Worm (Caenorhabditis elegans) whole organism, L1 larva: ENCODE measurements around the gene twk-18.
A peak's percentile ranks its signal among the peaks of the same experiment; 100 is the strongest.

Experiments
- C34B4.2 ChIP-seq: sonication (generic microtip); optimal IDR thresholded peaks from 2 replicates; lab custom pipeline; 2017; ENCODE audit warnings: mild to moderate bottlenecking, missing genetic modification characterization, missing compliant biosample characterization
- alr-1 ChIP-seq: fragments of 200-800 bp; sonication (Bioruptor generic); optimal IDR thresholded peaks from 2 replicates; lab custom pipeline; 2018; ENCODE audit warnings: borderline replicate concordance, mild to moderate bottlenecking, missing genetic modification characterization, missing compliant biosample characterization
- blmp-1 ChIP-seq: fragments of 150-350 bp; optimal IDR thresholded peaks from 2 replicates; lab custom pipeline; 2014; ENCODE audit warnings: missing biosample characterization, missing genetic modification characterization
- ceh-82 ChIP-seq, 3 experiments: fragments of 150-350 bp in 1 of 3; sonication (generic microtip) in 2 of 3; optimal IDR thresholded peaks; 2 replicates each; lab custom pipeline; 2014 to 2017; ENCODE audit warnings: missing biosample characterization in 3 of 3, missing genetic modification characterization in 3 of 3
- dpl-1 ChIP-seq, 3 experiments: fragments of 150-350 bp in 2 of 3; sonication (generic microtip) in 1 of 3; optimal IDR thresholded peaks; 2 replicates each; lab custom pipeline; 2014 to 2017; ENCODE audit warnings: missing biosample characterization in 3 of 3, missing genetic modification characterization in 3 of 3, missing genetic modification reagents in 3 of 3
- dsc-1 ChIP-seq: sonication (generic microtip); optimal IDR thresholded peaks from 2 replicates; lab custom pipeline; 2016; ENCODE audit warnings: mild to moderate bottlenecking, missing genetic modification characterization, missing compliant biosample characterization
- efl-1 ChIP-seq, 4 experiments: fragments of 150-350 bp; optimal IDR thresholded peaks in 3 of 4; peaks in 1 of 4; 1 replicate in 1 of 4; 2 replicates in 3 of 4; lab custom pipeline; 2014; ENCODE audit warnings: missing biosample characterization in 2 of 4, missing genetic modification characterization in 2 of 4, missing genetic modification reagents in 2 of 4
- efl-3 ChIP-seq: fragments of 200-800 bp; sonication (Bioruptor generic); optimal IDR thresholded peaks from 2 replicates; lab custom pipeline; 2018; ENCODE audit warnings: mild to moderate bottlenecking, missing genetic modification characterization, missing compliant biosample characterization
- fkh-4 ChIP-seq: sonication (generic microtip); optimal IDR thresholded peaks from 2 replicates; lab custom pipeline; 2016; ENCODE audit warnings: missing compliant biosample characterization, missing genetic modification characterization, borderline replicate concordance
- fkh-8 ChIP-seq: sonication (generic microtip); optimal IDR thresholded peaks from 2 replicates; lab custom pipeline; 2016; ENCODE audit warnings: mild to moderate bottlenecking, missing genetic modification characterization, missing compliant biosample characterization
- fos-1 ChIP-seq: fragments of 150-350 bp; optimal IDR thresholded peaks from 2 replicates; lab custom pipeline; 2014; ENCODE audit warnings: missing biosample characterization, missing genetic modification characterization
- hlh-17 ChIP-seq: fragments of 200-800 bp; sonication (Bioruptor generic); optimal IDR thresholded peaks from 2 replicates; lab custom pipeline; 2018; ENCODE audit warnings: missing genetic modification characterization, mild to moderate bottlenecking, missing compliant biosample characterization, moderate library complexity, borderline replicate concordance
- irx-1 ChIP-seq: sonication (generic microtip); optimal IDR thresholded peaks from 2 replicates; lab custom pipeline; 2016; ENCODE audit warnings: missing genetic modification characterization, missing compliant biosample characterization
- isw-1 ChIP-seq: fragments of 200-800 bp; sonication (Bioruptor generic); IDR thresholded peaks from 2 replicates; pipeline ENCODE4 v1.3.6; 2022; ENCODE audit warnings: missing genetic modification characterization, missing compliant biosample characterization
- jun-1 ChIP-seq: fragments of 150-350 bp; optimal IDR thresholded peaks from 2 replicates; lab custom pipeline; 2014; ENCODE audit warnings: missing biosample characterization, missing genetic modification reagents, missing genetic modification characterization
- lin-13 ChIP-seq: fragments of 150-350 bp; optimal IDR thresholded peaks from 2 replicates; lab custom pipeline; 2014; ENCODE audit warnings: missing biosample characterization, missing genetic modification reagents, missing genetic modification characterization
- lin-14 ChIP-seq: fragments of 200-800 bp; sonication (Bioruptor generic); optimal IDR thresholded peaks from 2 replicates; lab custom pipeline; 2018; ENCODE audit warnings: mild to moderate bottlenecking, missing genetic modification characterization, moderate library complexity, missing compliant biosample characterization
- lir-3 ChIP-seq: sonication (generic microtip); optimal IDR thresholded peaks from 2 replicates; lab custom pipeline; 2016; ENCODE audit warnings: mild to moderate bottlenecking, missing genetic modification characterization, moderate library complexity, missing compliant biosample characterization; ENCODE audit not compliant: poor library complexity
- lsy-2 ChIP-seq, 2 experiments: fragments of 150-350 bp; optimal IDR thresholded peaks; 2 replicates each; lab custom pipeline; 2014; ENCODE audit warnings: missing biosample characterization in 2 of 2, missing genetic modification characterization in 2 of 2
- mdl-1 ChIP-seq, 2 experiments: fragments of 150-350 bp; optimal IDR thresholded peaks; 2 replicates each; lab custom pipeline; 2014 to 2017; ENCODE audit warnings: missing biosample characterization in 2 of 2, missing genetic modification characterization in 2 of 2, inconsistent platforms in 1 of 2
- nhr-11 ChIP-seq: fragments of 150-350 bp; optimal IDR thresholded peaks from 2 replicates; lab custom pipeline; 2014; ENCODE audit warnings: missing biosample characterization, missing genetic modification characterization
- nhr-12 ChIP-seq: sonication (generic microtip); optimal IDR thresholded peaks from 2 replicates; lab custom pipeline; 2017; ENCODE audit warnings: missing biosample characterization, missing genetic modification characterization
- nhr-47 ChIP-seq: sonication (generic microtip); optimal IDR thresholded peaks from 2 replicates; lab custom pipeline; 2016; ENCODE audit warnings: mild to moderate bottlenecking, missing genetic modification characterization, moderate library complexity, missing compliant biosample characterization
- nhr-71 ChIP-seq: sonication (generic microtip); optimal IDR thresholded peaks from 2 replicates; lab custom pipeline; 2016; ENCODE audit warnings: mild to moderate bottlenecking, missing genetic modification characterization, moderate library complexity, missing compliant biosample characterization
- nhr-76 ChIP-seq: sonication (generic microtip); optimal IDR thresholded peaks from 2 replicates; lab custom pipeline; 2017; ENCODE audit warnings: missing biosample characterization, missing genetic modification characterization
- nhr-77 ChIP-seq: fragments of 150-350 bp; optimal IDR thresholded peaks from 2 replicates; lab custom pipeline; 2014; ENCODE audit warnings: missing biosample characterization, missing genetic modification characterization
- nhr-85 ChIP-seq: sonication (generic microtip); peaks from one replicate; lab custom pipeline; 2016; ENCODE audit warnings: missing genetic modification characterization, inconsistent platforms, missing compliant biosample characterization
- nhr-90 ChIP-seq: sonication (generic microtip); optimal IDR thresholded peaks from 2 replicates; lab custom pipeline; 2016; ENCODE audit warnings: mild to moderate bottlenecking, missing genetic modification characterization, missing compliant biosample characterization; ENCODE audit not compliant: poor library complexity
- pax-3 ChIP-seq: fragments of 200-800 bp; sonication (Bioruptor generic); optimal IDR thresholded peaks from 2 replicates; lab custom pipeline; 2018; ENCODE audit warnings: mild to moderate bottlenecking, missing genetic modification characterization, moderate library complexity, missing compliant biosample characterization
- pqm-1 ChIP-seq: sonication (generic microtip); optimal IDR thresholded peaks from 3 replicates; lab custom pipeline; 2017; ENCODE audit warnings: missing biosample characterization, missing genetic modification characterization
- snpc-4 ChIP-seq: fragments of 150-350 bp; optimal IDR thresholded peaks from 2 replicates; lab custom pipeline; 2014; ENCODE audit warnings: missing biosample characterization, missing genetic modification characterization
- sptf-1 ChIP-seq: fragments of 150-350 bp; optimal IDR thresholded peaks from 2 replicates; lab custom pipeline; 2014; ENCODE audit warnings: missing biosample characterization, missing genetic modification characterization
- swsn-7 ChIP-seq: sonication (generic microtip); optimal IDR thresholded peaks from 2 replicates; lab custom pipeline; 2016; ENCODE audit warnings: missing genetic modification characterization, missing compliant biosample characterization
- tbx-2 ChIP-seq: sonication (generic microtip); optimal IDR thresholded peaks from 2 replicates; lab custom pipeline; 2016; ENCODE audit warnings: missing genetic modification characterization, missing compliant biosample characterization
- unc-30 ChIP-seq: sonication (generic microtip); optimal IDR thresholded peaks from 2 replicates; lab custom pipeline; 2017; ENCODE audit warnings: missing biosample characterization, missing genetic modification characterization
- unc-62 ChIP-seq: fragments of 150-350 bp; optimal IDR thresholded peaks from 2 replicates; lab custom pipeline; 2014; ENCODE audit warnings: missing biosample characterization, missing genetic modification reagents, missing genetic modification characterization
- unc-86 ChIP-seq: sonication (generic microtip); optimal IDR thresholded peaks from 2 replicates; lab custom pipeline; 2016; ENCODE audit warnings: missing genetic modification characterization, missing compliant biosample characterization
- unc-98 ChIP-seq: fragments of 200-800 bp; sonication (Bioruptor generic); IDR thresholded peaks from 2 replicates; pipeline ENCODE4 v1.3.6; 2022; ENCODE audit warnings: missing genetic modification characterization, missing compliant biosample characterization
- zag-1 ChIP-seq: fragments of 150-350 bp; optimal IDR thresholded peaks from 2 replicates; lab custom pipeline; 2014; ENCODE audit warnings: missing biosample characterization, missing genetic modification characterization
- zip-4 ChIP-seq: fragments of 200-800 bp; sonication (Bioruptor generic); optimal IDR thresholded peaks from 2 replicates; lab custom pipeline; 2018; ENCODE audit warnings: mild to moderate bottlenecking, missing genetic modification characterization, moderate library complexity, missing compliant biosample characterization

Gene twk-18

ce11 chrX:8945011-8945410 lies 42.9 kb upstream of the twk-18 start:
- TF ChIP-seq alr-1 (tag; lab: Kevin White, UChicago) (no peak), nhr-11 (tag; lab: Kevin White, UChicago) (no peak), unc-98 (GFP tag; lab: Robert Waterston, UW) (no peak), nhr-47 (tag; lab: Kevin White, UChicago) (no peak), unc-62 (GFP tag; lab: Kevin White, UChicago) (no peak)

- no peak for TF ChIP-seq mdl-1 (tag; optimal IDR thresholded peaks at IDR 0.05; lab: Kevin White, UChicago)
- TF ChIP-seq nhr-12 (tag; lab: Kevin White, UChicago) = no peak
- no peak for TF ChIP-seq lsy-2 (tag; optimal IDR thresholded peaks at IDR 0.05; lab: Kevin White, UChicago)
- TF ChIP-seq zip-4 = no peak
- no peak for TF ChIP-seq nhr-90 (tag; lab: Kevin White, UChicago)
- TF ChIP-seq pqm-1 (tag; lab: Kevin White, UChicago) = no peak
- TF ChIP-seq hlh-17 = no peak
- no peak for TF ChIP-seq swsn-7 (tag; lab: Kevin White, UChicago)
- no peak for TF ChIP-seq dpl-1 (GFP tag; optimal IDR thresholded peaks at IDR 0.05; lab: Kevin White, UChicago)
- TF ChIP-seq irx-1 (tag; lab: Kevin White, UChicago) = no peak
- no peak for TF ChIP-seq nhr-77 (tag; lab: Kevin White, UChicago)
- TF ChIP-seq jun-1 = no peak
- no peak for TF ChIP-seq nhr-11 (tag; lab: Kevin White, UChicago)
- TF ChIP-seq lir-3 (tag; lab: Kevin White, UChicago) = no peak
- TF ChIP-seq zag-1 (tag; lab: Kevin White, UChicago) = no peak
- TF ChIP-seq pax-3 (tag; lab: Kevin White, UChicago) = no peak
Observed at ce11 chrX:8950507-8951028, 37.4 kb upstream of the twk-18 start, which contains the start of gene trk-1. TSS of gene trk-1 (minus strand) at chrX:8950978.

- no peak for TF ChIP-seq nhr-76
- no peak for TF ChIP-seq nhr-85
- no peak for TF ChIP-seq efl-1 (optimal IDR thresholded peaks at IDR 0.05; lab: Kevin White, UChicago)
- no peak for TF ChIP-seq efl-1 (GFP tag; optimal IDR thresholded peaks at IDR 0.05 in 1 of 2; lab: Kevin White, UChicago)
- TF ChIP-seq ceh-82 (tag; optimal IDR thresholded peaks at IDR 0.05; lab: Kevin White, UChicago) = peak in 1 of 3 experiments; percentile 23
- TF ChIP-seq nhr-71 (tag; lab: Kevin White, UChicago) = peak; percentile 40
- peak; percentile 44 for TF ChIP-seq unc-86 (tag; lab: Kevin White, UChicago)
- TF ChIP-seq sptf-1 (tag; lab: Kevin White, UChicago) = no peak
- no peak for TF ChIP-seq unc-62 (GFP tag; lab: Kevin White, UChicago)
- TF ChIP-seq tbx-2 (tag; lab: Kevin White, UChicago) = no peak
- peak in 1 of 2 experiments; percentile 38 for TF ChIP-seq lsy-2 (tag; optimal IDR thresholded peaks at IDR 0.05; lab: Kevin White, UChicago)
- no peak for TF ChIP-seq lin-13
- TF ChIP-seq fkh-4 (tag; lab: Kevin White, UChicago) = no peak
- no peak for TF ChIP-seq jun-1
- no peak for TF ChIP-seq unc-30 (tag; lab: Kevin White, UChicago)
- TF ChIP-seq nhr-47 (tag; lab: Kevin White, UChicago) = peak; percentile 44
- TF ChIP-seq snpc-4 (tag; lab: Kevin White, UChicago) = no peak
- TF ChIP-seq lin-14 (GFP tag; lab: Kevin White, UChicago) = peak; percentile 66
- peak; percentile 13; the same call in 1 of the 2 replicates for TF ChIP-seq isw-1 (GFP tag; lab: Robert Waterston, UW)
- no peak for TF ChIP-seq pqm-1 (tag; lab: Kevin White, UChicago)
- TF ChIP-seq dsc-1 (tag; lab: Kevin White, UChicago) = no peak
- TF ChIP-seq fos-1 (tag; lab: Kevin White, UChicago) = no peak
- peak; percentile 78 for TF ChIP-seq fkh-8 (tag; lab: Kevin White, UChicago)
- TF ChIP-seq swsn-7 (tag; lab: Kevin White, UChicago) = peak; percentile 27
- no peak for TF ChIP-seq C34B4.2
- TF ChIP-seq blmp-1 = no peak
- no peak for TF ChIP-seq efl-3
- TF ChIP-seq irx-1 (tag; lab: Kevin White, UChicago) = no peak
- TF ChIP-seq, all 84 proteins: peak for 9
Observed at ce11 chrX:8952007-8952406, 35.9 kb upstream of the twk-18 start.
